Fruit fly (Drosophila melanogaster) whole organism, embryonic: ENCODE data around the gene CG5863.
A peak's percentile ranks its signal among the peaks of the same experiment; 100 is the strongest.
"Not testable (repeated sequence)": the region's sequence is repeated elsewhere in the genome, so short reads cannot be mapped to it uniquely, and the experiment has no call there.

Experiments
- CG10274 ChIP-seq: fragments of 200-800 bp; sonication (Bioruptor generic); optimal IDR thresholded peaks from 3 replicates; lab custom pipeline; 2017; ENCODE audit warnings: missing biosample characterization, mild to moderate bottlenecking, missing genetic modification characterization
- CG10979 ChIP-seq: fragments of 200-800 bp; sonication (Bioruptor generic); optimal IDR thresholded peaks from 2 replicates; lab custom pipeline; 2018; ENCODE audit warnings: missing biosample characterization, mild to moderate bottlenecking, missing genetic modification characterization, moderate library complexity
- CG11504 ChIP-seq: fragments of 200-800 bp; sonication (Bioruptor generic); optimal IDR thresholded peaks from 3 replicates; lab custom pipeline; 2019; ENCODE audit warnings: missing biosample characterization, mild to moderate bottlenecking, missing genetic modification characterization, moderate library complexity
- CG13624 ChIP-seq: fragments of 200-800 bp; sonication (Bioruptor generic); optimal IDR thresholded peaks from 2 replicates; lab custom pipeline; 2016; ENCODE audit warnings: missing biosample characterization, missing genetic modification characterization
- CG16813 ChIP-seq: fragments of 200-800 bp; sonication (Bioruptor generic); IDR thresholded peaks from 3 replicates; pipeline ENCODE4 v1.3.6; 2022; ENCODE audit warnings: missing biosample characterization, missing genetic modification characterization; ENCODE audit not compliant: partially characterized antibody
- CG2116 ChIP-seq: fragments of 200-800 bp; sonication (Bioruptor generic); optimal IDR thresholded peaks from 3 replicates; lab custom pipeline; 2018; ENCODE audit warnings: missing biosample characterization, mild to moderate bottlenecking, missing genetic modification characterization
- CG2202 ChIP-seq: fragments of 200-800 bp; sonication (Bioruptor generic); optimal IDR thresholded peaks from 2 replicates; lab custom pipeline; 2018; ENCODE audit warnings: missing biosample characterization, mild to moderate bottlenecking, missing genetic modification characterization
- CG30403 ChIP-seq: fragments of 200-800 bp; sonication (Bioruptor generic); optimal IDR thresholded peaks from 3 replicates; lab custom pipeline; 2016; ENCODE audit warnings: missing biosample characterization, missing genetic modification characterization
- CG31365 ChIP-seq: fragments of 200-800 bp; sonication (Bioruptor generic); optimal IDR thresholded peaks from 2 replicates; lab custom pipeline; 2018; ENCODE audit warnings: missing biosample characterization, mild to moderate bottlenecking, missing genetic modification characterization
- CG3726 ChIP-seq: fragments of 200-800 bp; sonication (Bioruptor generic); IDR thresholded peaks from 3 replicates; pipeline ENCODE4, ENCODE4 v1.3.6; 2022; ENCODE audit warnings: missing biosample characterization, missing genetic modification characterization
- CG3995 ChIP-seq: fragments of 200-800 bp; sonication (Bioruptor generic); optimal IDR thresholded peaks from 3 replicates; lab custom pipeline; 2016; ENCODE audit warnings: missing biosample characterization, missing genetic modification characterization
- CG4328 ChIP-seq: fragments of 200-800 bp; sonication (Bioruptor generic); optimal IDR thresholded peaks from 3 replicates; lab custom pipeline; 2017; ENCODE audit warnings: missing biosample characterization, missing genetic modification reagents, missing genetic modification characterization
- CG5180 ChIP-seq: fragments of 200-800 bp; sonication (Bioruptor generic); optimal IDR thresholded peaks from 3 replicates; lab custom pipeline; 2017; ENCODE audit warnings: missing biosample characterization, missing genetic modification characterization, mild to moderate bottlenecking, moderate library complexity, missing genetic modification reagents
- CG6272 ChIP-seq: fragments of 200-800 bp; sonication (Bioruptor generic); IDR thresholded peaks from 2 replicates; pipeline ENCODE4 v1.3.6; 2022; ENCODE audit warnings: missing biosample characterization, missing genetic modification characterization
- CG9817 ChIP-seq: fragments of 200-800 bp; sonication (Bioruptor generic); optimal IDR thresholded peaks from 2 replicates; lab custom pipeline; 2018; ENCODE audit warnings: missing biosample characterization, mild to moderate bottlenecking, missing genetic modification characterization, moderate library complexity
- Ets65A ChIP-seq: fragments of 200-800 bp; sonication (Bioruptor generic); peaks from one replicate; lab custom pipeline; 2016; ENCODE audit warnings: missing biosample characterization, missing genetic modification characterization
- HmgD ChIP-seq: fragments of 200-800 bp; sonication (Bioruptor generic); optimal IDR thresholded peaks from 3 replicates; lab custom pipeline; 2016; ENCODE audit warnings: missing biosample characterization, missing genetic modification characterization
- HmgZ ChIP-seq: fragments of 200-800 bp; sonication (Bioruptor generic); optimal IDR thresholded peaks from 2 replicates; lab custom pipeline; 2018; ENCODE audit warnings: missing biosample characterization, mild to moderate bottlenecking, missing genetic modification characterization
- Hr3 ChIP-seq: fragments of 200-800 bp; sonication (Bioruptor generic); optimal IDR thresholded peaks from 3 replicates; lab custom pipeline; 2016; ENCODE audit warnings: missing biosample characterization, missing genetic modification characterization
- Lhr ChIP-seq: fragments of 200-800 bp; sonication (Bioruptor generic); optimal IDR thresholded peaks from 3 replicates; lab custom pipeline; 2017; ENCODE audit warnings: mild to moderate bottlenecking, missing biosample characterization, missing genetic modification reagents, missing genetic modification characterization
- Meics ChIP-seq: fragments of 200-800 bp; sonication (Bioruptor generic); optimal IDR thresholded peaks from 2 replicates; lab custom pipeline; 2017; ENCODE audit warnings: missing biosample characterization, mild to moderate bottlenecking, missing genetic modification characterization
- Neu2 ChIP-seq: fragments of 200-800 bp; sonication (Bioruptor generic); optimal IDR thresholded peaks from 3 replicates; lab custom pipeline; 2016; ENCODE audit warnings: missing biosample characterization, missing genetic modification characterization, borderline replicate concordance
- Nf-YC ChIP-seq: fragments of 200-800 bp; optimal IDR thresholded peaks from 3 replicates; lab custom pipeline; 2019; ENCODE audit warnings: missing biosample characterization, mild to moderate bottlenecking, missing genetic modification characterization, moderate library complexity
- Opbp ChIP-seq: fragments of 200-800 bp; sonication (Bioruptor generic); IDR thresholded peaks from 3 replicates; pipeline ENCODE4 v1.3.6; 2022; ENCODE audit warnings: missing biosample characterization, missing genetic modification characterization; ENCODE audit not compliant: partially characterized antibody
- Ptx1 ChIP-seq: fragments of 200-800 bp; sonication (Bioruptor generic); IDR thresholded peaks from 2 replicates; pipeline ENCODE4 v1.3.6; 2022; ENCODE audit warnings: missing biosample characterization, missing genetic modification characterization
- Ravus ChIP-seq: fragments of 200-800 bp; sonication (Bioruptor generic); IDR thresholded peaks from 2 replicates; pipeline ENCODE4 v1.3.6; 2022; ENCODE audit warnings: missing biosample characterization, missing genetic modification characterization
- Six4 ChIP-seq: fragments of 200-800 bp; sonication (Bioruptor generic); optimal IDR thresholded peaks from 2 replicates; lab custom pipeline; 2016; ENCODE audit warnings: missing biosample characterization, missing genetic modification characterization
- Spps ChIP-seq: fragments of 200-800 bp; sonication (Bioruptor generic); optimal IDR thresholded peaks from 2 replicates; lab custom pipeline; 2018; ENCODE audit warnings: missing biosample characterization, mild to moderate bottlenecking, missing genetic modification characterization
- amos ChIP-seq: fragments of 200-800 bp; sonication (Bioruptor generic); IDR thresholded peaks from 2 replicates; pipeline ENCODE4 v1.3.6; 2022; ENCODE audit warnings: missing biosample characterization, missing genetic modification characterization; ENCODE audit not compliant: partially characterized antibody
- bbx ChIP-seq: fragments of 200-800 bp; sonication (Bioruptor generic); IDR thresholded peaks from 2 replicates; pipeline ENCODE4 v1.3.6; 2022; ENCODE audit warnings: missing biosample characterization, missing genetic modification characterization; ENCODE audit not compliant: partially characterized antibody
- bcd ChIP-seq: fragments of 200-800 bp; sonication (Bioruptor generic); optimal IDR thresholded peaks from 2 replicates; lab custom pipeline; 2017; ENCODE audit warnings: missing biosample characterization, mild to moderate bottlenecking, missing genetic modification characterization
- danr ChIP-seq: fragments of 200-800 bp; sonication (Bioruptor generic); IDR thresholded peaks from 2 replicates; pipeline ENCODE4 v1.3.6; 2022; ENCODE audit warnings: missing biosample characterization, missing genetic modification characterization
- gcm ChIP-seq: fragments of 200-800 bp; sonication (Bioruptor generic); optimal IDR thresholded peaks from 2 replicates; lab custom pipeline; 2019; ENCODE audit warnings: missing biosample characterization, mild to moderate bottlenecking, missing genetic modification characterization, moderate library complexity
- lilli ChIP-seq: fragments of 200-800 bp; sonication (Bioruptor generic); optimal IDR thresholded peaks from 3 replicates; lab custom pipeline; 2016; ENCODE audit warnings: missing biosample characterization, missing genetic modification characterization
- nmo ChIP-seq: fragments of 200-800 bp; sonication (Bioruptor generic); optimal IDR thresholded peaks from 2 replicates; lab custom pipeline; 2018; ENCODE audit warnings: missing biosample characterization, mild to moderate bottlenecking, missing genetic modification characterization, moderate library complexity
- psq ChIP-seq: fragments of 200-800 bp; sonication (Bioruptor generic); optimal IDR thresholded peaks from 2 replicates; lab custom pipeline; 2017; ENCODE audit warnings: missing biosample characterization, missing genetic modification characterization
- sisA ChIP-seq: fragments of 200-800 bp; sonication (Bioruptor generic); IDR thresholded peaks from 2 replicates; pipeline ENCODE4 v1.3.6; 2022; ENCODE audit warnings: missing biosample characterization, missing genetic modification characterization
- sqz ChIP-seq: fragments of 200-800 bp; sonication (Bioruptor generic); optimal IDR thresholded peaks from 3 replicates; lab custom pipeline; 2018; ENCODE audit warnings: missing biosample characterization, mild to moderate bottlenecking, missing genetic modification characterization
- zfh2 ChIP-seq: fragments of 200-800 bp; sonication (Bioruptor generic); optimal IDR thresholded peaks from 2 replicates; lab custom pipeline; 2016; ENCODE audit warnings: missing biosample characterization, missing genetic modification characterization

Gene CG5863

dm6 chr3R:17449402-17449801 is 38.5 kb downstream of the CG5863 start (continued):
- peak; percentile 14 for TF ChIP-seq CG2116 (GFP tag; lab: Kevin White, UChicago)
- peak; percentile 97 for TF ChIP-seq CG31365 (tag; lab: Kevin White, UChicago)
- peak; percentile 48; the same call in 1 of the 2 replicates for TF ChIP-seq bbx (GFP tag; lab: Robert Waterston, UW)
- TF ChIP-seq nmo: peak; percentile 29
- no peak for TF ChIP-seq zfh2 (GFP tag; lab: Kevin White, UChicago)
- TF ChIP-seq CG3726: no peak
- peak; percentile 28 for TF ChIP-seq CG3995 (GFP tag; lab: Kevin White, UChicago)
- peak; percentile 10 for TF ChIP-seq HmgZ
- peak; percentile 16 for TF ChIP-seq CG9817 (tag; lab: Kevin White, UChicago)
- TF ChIP-seq CG13624 (GFP tag; lab: Kevin White, UChicago): no peak
- no peak for TF ChIP-seq CG2202 (tag; lab: Kevin White, UChicago)
- TF ChIP-seq CG10979 (tag; lab: Kevin White, UChicago): no peak
- peak; percentile 46 for TF ChIP-seq CG11504
- TF ChIP-seq Hr3: peak; percentile 4
- peak; percentile 69; the same call in 2 of the 3 replicates for TF ChIP-seq Opbp (GFP tag; lab: Robert Waterston, UW)
- TF ChIP-seq Ptx1 (GFP tag; lab: Robert Waterston, UW): no peak
- peak; percentile 28 for TF ChIP-seq HmgD (GFP tag; lab: Kevin White, UChicago)
- TF ChIP-seq Meics (GFP tag; lab: Kevin White, UChicago): no peak
- peak; percentile 62 for TF ChIP-seq amos (GFP tag; lab: Robert Waterston, UW)
- no peak for TF ChIP-seq psq (GFP tag; lab: Kevin White, UChicago)
- TF ChIP-seq Lhr (GFP tag; lab: Kevin White, UChicago): peak; percentile 28
- TF ChIP-seq CG5180: no peak
- TF ChIP-seq danr (GFP tag; lab: Robert Waterston, UW): no peak
- TF ChIP-seq CG4328 (GFP tag; lab: Kevin White, UChicago): no peak
- TF ChIP-seq bcd (GFP tag; lab: Kevin White, UChicago): peak; percentile 19
- no peak for TF ChIP-seq Nf-YC (tag; lab: Kevin White, UChicago)
- TF ChIP-seq CG16813 (GFP tag; lab: Robert Waterston, UW): peak; percentile 45; the same call in 1 of the 3 replicates
- TF ChIP-seq sqz (GFP tag; lab: Kevin White, UChicago): no peak
- no peak for TF ChIP-seq Six4 (GFP tag; lab: Kevin White, UChicago)
- TF ChIP-seq gcm (GFP tag; lab: Kevin White, UChicago): no peak
- 0 out of 2 replicates have a peak, but pooled peaks have one; percentile 25 for TF ChIP-seq CG6272
- TF ChIP-seq sisA (GFP tag; lab: Robert Waterston, UW): no peak
- TF ChIP-seq Ets65A: peak; percentile 87
- no peak for TF ChIP-seq CG10274 (GFP tag; lab: Kevin White, UChicago)
- TF ChIP-seq Neu2 (GFP tag; lab: Kevin White, UChicago): no peak
- no peak for TF ChIP-seq Ravus (GFP tag; lab: Robert Waterston, UW)
- no peak for TF ChIP-seq lilli

dm6 chr3R:17456676-17457075 is 45.8 kb downstream of the CG5863 start, which contains the start of gene CG14330:
CG14330 (minus strand) TSS chr3R:17456776.
- TF ChIP-seq CG30403 (GFP tag; lab: Kevin White, UChicago); CG10979 (tag; lab: Kevin White, UChicago); Spps (tag; lab: Kevin White, UChicago): not testable (repeated sequence)
- TF ChIP-seq, all 482 proteins: peak for 0; not testable (repeated sequence) for 482
